Fruit fly (Drosophila melanogaster) whole organism, embryonic: ENCODE data around the gene hiro.

ENCODE experiments used
- Ada2b ChIP-seq: fragments of 200-800 bp; sonication (Bioruptor generic); IDR thresholded peaks from 2 replicates; pipeline ENCODE4 v1.3.6; 2022; ENCODE audit warnings: missing biosample characterization, missing genetic modification characterization
- Atf3 ChIP-seq: fragments of 200-800 bp; sonication (Bioruptor generic); optimal IDR thresholded peaks from 3 replicates; lab custom pipeline; 2016; ENCODE audit warnings: missing biosample characterization, missing genetic modification characterization
- CG10565 ChIP-seq: fragments of 200-800 bp; sonication (Bioruptor generic); optimal IDR thresholded peaks from 3 replicates; lab custom pipeline; 2016; ENCODE audit warnings: missing biosample characterization, mild to moderate bottlenecking, missing genetic modification characterization
- CG11456 ChIP-seq: fragments of 200-800 bp; sonication (Bioruptor generic); IDR thresholded peaks from 3 replicates; pipeline ENCODE4 v1.3.6; 2022; ENCODE audit warnings: missing biosample characterization, missing genetic modification characterization
- CG12071 ChIP-seq: fragments of 200-800 bp; sonication (Bioruptor generic); optimal IDR thresholded peaks from 3 replicates; lab custom pipeline; 2018; ENCODE audit warnings: missing biosample characterization, mild to moderate bottlenecking, missing genetic modification characterization
- CG14710 ChIP-seq: fragments of 200-800 bp; sonication (Bioruptor generic); optimal IDR thresholded peaks from 3 replicates; lab custom pipeline; 2019; ENCODE audit warnings: missing biosample characterization, mild to moderate bottlenecking, missing genetic modification characterization, moderate library complexity
- CG15479 ChIP-seq: fragments of 200-800 bp; sonication (Bioruptor generic); optimal IDR thresholded peaks from 3 replicates; lab custom pipeline; 2019; ENCODE audit warnings: missing biosample characterization, mild to moderate bottlenecking, missing genetic modification characterization, moderate library complexity
- CG17802 ChIP-seq: fragments of 200-800 bp; sonication (Bioruptor generic); optimal IDR thresholded peaks from 2 replicates; lab custom pipeline; 2018; ENCODE audit warnings: missing biosample characterization, mild to moderate bottlenecking, missing genetic modification characterization, moderate library complexity
- CG18476 ChIP-seq: fragments of 200-800 bp; sonication (Bioruptor generic); optimal IDR thresholded peaks from 2 replicates; lab custom pipeline; 2016; ENCODE audit warnings: missing biosample characterization, mild to moderate bottlenecking, missing genetic modification characterization
- CG2129 ChIP-seq: fragments of 200-800 bp; sonication (Bioruptor generic); IDR thresholded peaks from 2 replicates; pipeline ENCODE4 v1.3.6; 2022; ENCODE audit warnings: missing biosample characterization, missing genetic modification characterization; ENCODE audit not compliant: partially characterized antibody
- CG2875 ChIP-seq: fragments of 200-800 bp; sonication (Bioruptor generic); optimal IDR thresholded peaks from 2 replicates; lab custom pipeline; 2017; ENCODE audit warnings: missing biosample characterization, mild to moderate bottlenecking, missing genetic modification characterization, missing genetic modification reagents
- CG32532 ChIP-seq: fragments of 200-800 bp; sonication (Bioruptor generic); IDR thresholded peaks from 2 replicates; pipeline ENCODE4 v1.3.6; 2022; ENCODE audit warnings: missing biosample characterization, missing genetic modification characterization
- CG32767 ChIP-seq: fragments of 200-800 bp; sonication (Bioruptor generic); IDR thresholded peaks from 2 replicates; pipeline ENCODE4 v1.3.6; 2022; ENCODE audit warnings: missing biosample characterization, missing genetic modification characterization
- CG33213 ChIP-seq: fragments of 200-800 bp; sonication (Bioruptor generic); optimal IDR thresholded peaks from 3 replicates; lab custom pipeline; 2016; ENCODE audit warnings: missing biosample characterization, missing genetic modification characterization
- CG3838 ChIP-seq: fragments of 200-800 bp; sonication (Bioruptor generic); optimal IDR thresholded peaks from 3 replicates; lab custom pipeline; 2016; ENCODE audit warnings: missing biosample characterization, missing genetic modification characterization
- CG3847 ChIP-seq: fragments of 200-800 bp; sonication (Bioruptor generic); IDR thresholded peaks from 2 replicates; pipeline ENCODE4 v1.3.6; 2022; ENCODE audit warnings: missing biosample characterization, missing genetic modification characterization
- CG6689 ChIP-seq: fragments of 200-800 bp; sonication (Bioruptor generic); IDR thresholded peaks from 2 replicates; pipeline ENCODE4 v1.3.6; 2022; ENCODE audit warnings: missing biosample characterization, missing genetic modification characterization
- CG8765 ChIP-seq: fragments of 200-800 bp; sonication (Bioruptor generic); IDR thresholded peaks from 2 replicates; pipeline ENCODE4 v1.3.6; 2022; ENCODE audit warnings: missing biosample characterization, missing genetic modification characterization
- CG9876 ChIP-seq: fragments of 200-800 bp; sonication (Bioruptor generic); optimal IDR thresholded peaks from 2 replicates; lab custom pipeline; 2016; ENCODE audit warnings: missing biosample characterization, missing genetic modification characterization
- Dek ChIP-seq: fragments of 200-800 bp; sonication (Bioruptor generic); optimal IDR thresholded peaks from 3 replicates; lab custom pipeline; 2019; ENCODE audit warnings: missing biosample characterization, mild to moderate bottlenecking, missing genetic modification characterization, moderate library complexity
- Dip2 ChIP-seq: fragments of 200-800 bp; sonication (Bioruptor generic); IDR thresholded peaks from 2 replicates; pipeline ENCODE4 v1.3.6; 2022; ENCODE audit warnings: missing biosample characterization, missing genetic modification characterization
- Dll ChIP-seq: fragments of 200-800 bp; sonication (Bioruptor generic); IDR thresholded peaks from 4 replicates; pipeline ENCODE4 v1.3.6; 2022; ENCODE audit warnings: missing biosample characterization, missing genetic modification characterization; ENCODE audit not compliant: partially characterized antibody
- E2f1 ChIP-seq: fragments of 200-800 bp; sonication (Bioruptor generic); IDR thresholded peaks from 2 replicates; pipeline ENCODE4 v1.3.6; 2022; ENCODE audit warnings: missing biosample characterization, missing genetic modification characterization
- Elba2 ChIP-seq: fragments of 200-800 bp; sonication (Bioruptor generic); optimal IDR thresholded peaks from 3 replicates; lab custom pipeline; 2016; ENCODE audit warnings: missing biosample characterization, missing genetic modification characterization
- Gsc ChIP-seq: fragments of 200-800 bp; sonication (Bioruptor generic); IDR thresholded peaks from 2 replicates; pipeline ENCODE4 v1.3.6; 2022; ENCODE audit warnings: missing biosample characterization, missing genetic modification characterization
- Gug ChIP-seq: fragments of 200-800 bp; sonication (Bioruptor generic); IDR thresholded peaks from 4 replicates; pipeline ENCODE4 v1.3.6; 2022; ENCODE audit warnings: missing biosample characterization, missing genetic modification characterization
- Hey ChIP-seq: fragments of 200-800 bp; sonication (Bioruptor generic); optimal IDR thresholded peaks from 3 replicates; lab custom pipeline; 2018; ENCODE audit warnings: missing biosample characterization, mild to moderate bottlenecking, missing genetic modification characterization
- Kr ChIP-seq: fragments of 200-800 bp; sonication (Bioruptor generic); optimal IDR thresholded peaks from 2 replicates; lab custom pipeline; 2017; ENCODE audit warnings: missing biosample characterization, mild to moderate bottlenecking, missing genetic modification characterization
- NC2α ChIP-seq: fragments of 200-800 bp; sonication (Bioruptor generic); optimal IDR thresholded peaks from 2 replicates; lab custom pipeline; 2016; ENCODE audit warnings: missing biosample characterization, missing genetic modification characterization
- NfI ChIP-seq: fragments of 200-800 bp; sonication (Bioruptor generic); optimal IDR thresholded peaks from 3 replicates; lab custom pipeline; 2018; ENCODE audit warnings: missing biosample characterization, mild to moderate bottlenecking, missing genetic modification characterization, moderate library complexity
- Oaz ChIP-seq: fragments of 200-800 bp; sonication (Bioruptor generic); IDR thresholded peaks from 2 replicates; pipeline ENCODE4 v1.3.6; 2022; ENCODE audit warnings: missing biosample characterization, missing genetic modification characterization
- Optix ChIP-seq: fragments of 200-800 bp; sonication (Bioruptor generic); IDR thresholded peaks from 3 replicates; pipeline ENCODE4 v1.3.6; 2022; ENCODE audit warnings: missing biosample characterization, missing genetic modification characterization
- Sry-β ChIP-seq: fragments of 200-800 bp; sonication (Bioruptor generic); optimal IDR thresholded peaks from 2 replicates; lab custom pipeline; 2018; ENCODE audit warnings: missing biosample characterization, mild to moderate bottlenecking, missing genetic modification characterization, moderate library complexity
- ara ChIP-seq: fragments of 200-800 bp; sonication (Bioruptor generic); IDR thresholded peaks from 2 replicates; pipeline ENCODE4 v1.3.6; 2022; ENCODE audit warnings: missing biosample characterization, missing genetic modification characterization
- ato ChIP-seq: fragments of 200-800 bp; sonication (Bioruptor generic); IDR thresholded peaks from 2 replicates; pipeline ENCODE4 v1.3.6; 2022; ENCODE audit warnings: missing biosample characterization, missing genetic modification characterization; ENCODE audit not compliant: partially characterized antibody
- caup ChIP-seq: fragments of 200-800 bp; sonication (Bioruptor generic); optimal IDR thresholded peaks from 3 replicates; lab custom pipeline; 2017; ENCODE audit warnings: missing biosample characterization, mild to moderate bottlenecking, missing genetic modification characterization, moderate library complexity; ENCODE audit not compliant: severe bottlenecking
- crc ChIP-seq: fragments of 200-800 bp; sonication (Bioruptor generic); optimal IDR thresholded peaks from 2 replicates; lab custom pipeline; 2016; ENCODE audit warnings: missing biosample characterization, missing genetic modification characterization
- dmrt11E ChIP-seq: fragments of 200-800 bp; sonication (Bioruptor generic); optimal IDR thresholded peaks from 3 replicates; lab custom pipeline; 2018; ENCODE audit warnings: missing biosample characterization, mild to moderate bottlenecking, missing genetic modification characterization, moderate library complexity
- esg ChIP-seq: fragments of 200-800 bp; sonication (Bioruptor generic); conservative IDR thresholded peaks from 2 replicates; pipeline ENCODE4 v1.3.6; 2022; ENCODE audit warnings: missing biosample characterization, missing genetic modification characterization
- fd102C ChIP-seq: fragments of 200-800 bp; sonication (Bioruptor generic); optimal IDR thresholded peaks from 2 replicates; lab custom pipeline; 2018; ENCODE audit warnings: missing biosample characterization, mild to moderate bottlenecking, missing genetic modification characterization, moderate library complexity
- fu2 ChIP-seq: fragments of 200-800 bp; sonication (Bioruptor generic); optimal IDR thresholded peaks from 2 replicates; lab custom pipeline; 2016; ENCODE audit warnings: missing biosample characterization, missing genetic modification characterization
- gcm ChIP-seq: fragments of 200-800 bp; sonication (Bioruptor generic); optimal IDR thresholded peaks from 2 replicates; lab custom pipeline; 2019; ENCODE audit warnings: missing biosample characterization, mild to moderate bottlenecking, missing genetic modification characterization, moderate library complexity
- h ChIP-seq: fragments of >200 bp; optimal IDR thresholded peaks from 2 replicates; lab custom pipeline; 2017
- jigr1 ChIP-seq: fragments of 200-800 bp; sonication (Bioruptor generic); IDR thresholded peaks from 3 replicates; pipeline ENCODE4 v1.3.6; 2022; ENCODE audit warnings: missing biosample characterization, missing genetic modification characterization
- maf-S ChIP-seq: fragments of 200-800 bp; sonication (Bioruptor generic); optimal IDR thresholded peaks from 2 replicates; lab custom pipeline; 2016; ENCODE audit warnings: missing biosample characterization, missing genetic modification characterization
- pzg ChIP-seq: fragments of 200-800 bp; sonication (Bioruptor generic); optimal IDR thresholded peaks from 3 replicates; lab custom pipeline; 2018; ENCODE audit warnings: missing biosample characterization, mild to moderate bottlenecking, missing genetic modification characterization, moderate library complexity
- salm ChIP-seq: fragments of 200-800 bp; sonication (Bioruptor generic); optimal IDR thresholded peaks from 2 replicates; lab custom pipeline; 2018; ENCODE audit warnings: missing biosample characterization, mild to moderate bottlenecking, missing genetic modification characterization
- sisA ChIP-seq: fragments of 200-800 bp; sonication (Bioruptor generic); IDR thresholded peaks from 2 replicates; pipeline ENCODE4 v1.3.6; 2022; ENCODE audit warnings: missing biosample characterization, missing genetic modification characterization
- sob ChIP-seq: fragments of 200-800 bp; sonication (Bioruptor generic); IDR thresholded peaks from 2 replicates; pipeline ENCODE4 v1.3.6; 2022; ENCODE audit warnings: missing biosample characterization, missing genetic modification characterization
- sr ChIP-seq: fragments of 200-800 bp; sonication (Bioruptor generic); IDR thresholded peaks from 3 replicates; pipeline ENCODE4 v1.3.6; 2022; ENCODE audit warnings: missing biosample characterization, missing genetic modification characterization
- wek ChIP-seq: fragments of 200-800 bp; sonication (Bioruptor generic); optimal IDR thresholded peaks from 3 replicates; lab custom pipeline; 2018; ENCODE audit warnings: missing biosample characterization, mild to moderate bottlenecking, missing genetic modification characterization, moderate library complexity

hiro gene

dm6 chr3L:681793-682369 lies 5.9 kb downstream of the hiro start (continued):
- TF ChIP-seq CG3838 (peak; percentile 93), ara (GFP tag; lab: Robert Waterston, UW) (no peak), esg (no peak), CG14710 (peak; percentile 45), gcm (GFP tag; lab: Kevin White, UChicago) (peak; percentile 37), Dip2 (GFP tag; lab: Robert Waterston, UW) (no peak), Kr (GFP tag; lab: Kevin White, UChicago) (no peak), E2f1 (GFP tag; lab: Robert Waterston, UW) (no peak), Elba2 (peak; percentile 68), CG32532 (GFP tag; lab: Robert Waterston, UW) (peak; percentile 37; the same call in 1 of the 2 replicates), pzg (GFP tag; lab: Kevin White, UChicago) (peak; percentile 76), Atf3 (GFP tag; lab: Kevin White, UChicago) (no peak), Optix (GFP tag; lab: Robert Waterston, UW) (no peak), Ada2b (GFP tag; lab: Robert Waterston, UW) (no peak), dmrt11E (tag; lab: Kevin White, UChicago) (peak; percentile 21), CG8765 (GFP tag; lab: Robert Waterston, UW) (no peak), salm (tag; lab: Kevin White, UChicago) (peak; percentile 13), Gsc (GFP tag; lab: Robert Waterston, UW) (no peak), sr (GFP tag; lab: Robert Waterston, UW) (peak; percentile 97), CG17802 (tag; lab: Kevin White, UChicago) (peak; percentile 30), sisA (GFP tag; lab: Robert Waterston, UW) (no peak), caup (GFP tag; lab: Kevin White, UChicago) (peak; percentile 67), CG18476 (GFP tag; lab: Kevin White, UChicago) (no peak), crc (GFP tag; lab: Kevin White, UChicago) (no peak), CG9876 (GFP tag; lab: Kevin White, UChicago) (no peak), CG11456 (GFP tag; lab: Robert Waterston, UW) (peak; percentile 64; the same call in 2 of the 3 replicates), CG6689 (GFP tag; lab: Robert Waterston, UW) (no peak), h (no peak), fu2 (peak; percentile 37), sob (peak; percentile 64), CG2875 (GFP tag; lab: Kevin White, UChicago) (peak; percentile 25), wek (GFP tag; lab: Kevin White, UChicago) (peak; percentile 50), maf-S (GFP tag; lab: Kevin White, UChicago) (peak; percentile 27), CG2129 (GFP tag; lab: Robert Waterston, UW) (no peak), CG12071 (GFP tag; lab: Kevin White, UChicago) (peak; percentile 44), NfI (GFP tag; lab: Kevin White, UChicago) (peak; percentile 53), NC2α (GFP tag; lab: Kevin White, UChicago) (no peak), Gug (GFP tag; lab: Robert Waterston, UW) (no peak), Dll (peak; percentile 41; the same call in 2 of the 4 replicates), Sry-β (GFP tag; lab: Kevin White, UChicago) (peak; percentile 4), CG3847 (peak; percentile 79), CG33213 (GFP tag; lab: Kevin White, UChicago) (peak; percentile 60), Hey (peak; percentile 35), CG10565 (no peak), fd102C (peak; percentile 23), Dek (tag; lab: Kevin White, UChicago) (no peak), CG15479 (peak; percentile 70), Oaz (GFP tag; lab: Robert Waterston, UW) (no peak), CG32767 (GFP tag; lab: Robert Waterston, UW) (peak; percentile 56; the same call in 1 of the 2 replicates), ato (peak; percentile 51), jigr1 (no peak)
